Fruit fly (Drosophila melanogaster) Kc167 (cell line): Measurements from ENCODE around the gene CG31482.

Source experiments
- Myc ChIP-seq: fragments of >200 bp; optimal IDR thresholded peaks from 2 replicates; lab custom pipeline; 2017; ENCODE audit warnings: missing external identifiers
- Sin3A ChIP-seq: fragments of >200 bp; optimal IDR thresholded peaks from 2 replicates; lab custom pipeline; 2018; ENCODE audit warnings: missing external identifiers
- h ChIP-seq: fragments of >200 bp; optimal IDR thresholded peaks from 3 replicates; lab custom pipeline; 2018; ENCODE audit warnings: missing external identifiers
- insv ChIP-seq: fragments of >200 bp; optimal IDR thresholded peaks from 3 replicates; lab custom pipeline; 2018; ENCODE audit warnings: missing external identifiers
- psq ChIP-seq: fragments of >200 bp; optimal IDR thresholded peaks from 2 replicates; lab custom pipeline; 2017; ENCODE audit warnings: missing external identifiers
- ttk ChIP-seq: sonication (Bioruptor generic); optimal IDR thresholded peaks from 2 replicates; lab custom pipeline; 2017; ENCODE audit warnings: missing external identifiers

- no peak for TF ChIP-seq Sin3A
- no peak for TF ChIP-seq psq
- TF ChIP-seq ttk (lab: Kevin White, UChicago): no peak
- no peak for TF ChIP-seq h (lab: Kevin White, UChicago)
- no peak for TF ChIP-seq Myc
- TF ChIP-seq insv (lab: Kevin White, UChicago): no peak
Observed at dm6 chr3R:6627800-6628199, 26.8 kb downstream of the CG31482 start, which contains the start of gene sowi.
